Fruit fly (Drosophila melanogaster) whole organism, embryonic: ENCODE data around the gene RunxB.
A peak's percentile ranks its signal among the peaks of the same experiment; 100 is the strongest.

Experiments
- Aef1 ChIP-seq: fragments of 200-800 bp; sonication (Bioruptor generic); IDR thresholded peaks from 3 replicates; pipeline ENCODE4 v1.3.6; 2022; ENCODE audit warnings: missing biosample characterization, missing genetic modification characterization
- Atf-2 ChIP-seq: fragments of 200-800 bp; sonication (Bioruptor generic); optimal IDR thresholded peaks from 2 replicates; lab custom pipeline; 2016; ENCODE audit warnings: missing biosample characterization, missing genetic modification characterization
- Atf6 ChIP-seq: fragments of 200-800 bp; sonication (Bioruptor generic); IDR thresholded peaks from 2 replicates; pipeline ENCODE4 v1.3.6; 2022; ENCODE audit warnings: missing biosample characterization, missing genetic modification characterization
- CG12391 ChIP-seq: fragments of 200-800 bp; sonication (Bioruptor generic); optimal IDR thresholded peaks from 3 replicates; lab custom pipeline; 2018; ENCODE audit warnings: missing biosample characterization, mild to moderate bottlenecking, missing genetic modification characterization, moderate library complexity
- CG13287 ChIP-seq: fragments of 200-800 bp; sonication (Bioruptor generic); IDR thresholded peaks from 2 replicates; pipeline ENCODE4 v1.3.6; 2022; ENCODE audit warnings: missing biosample characterization, missing genetic modification characterization; ENCODE audit not compliant: partially characterized antibody
- CG14441 ChIP-seq: fragments of 200-800 bp; sonication (Bioruptor generic); IDR thresholded peaks from 2 replicates; pipeline ENCODE4 v1.3.6; 2022; ENCODE audit warnings: missing biosample characterization, missing genetic modification characterization
- CG14965 ChIP-seq: fragments of 200-800 bp; sonication (Bioruptor generic); optimal IDR thresholded peaks from 2 replicates; lab custom pipeline; 2016; ENCODE audit warnings: missing biosample characterization, missing genetic modification characterization, borderline replicate concordance
- CG16813 ChIP-seq: fragments of 200-800 bp; sonication (Bioruptor generic); IDR thresholded peaks from 3 replicates; pipeline ENCODE4 v1.3.6; 2022; ENCODE audit warnings: missing biosample characterization, missing genetic modification characterization; ENCODE audit not compliant: partially characterized antibody
- CG16863 ChIP-seq: fragments of 200-800 bp; sonication (Bioruptor generic); optimal IDR thresholded peaks from 3 replicates; lab custom pipeline; 2016; ENCODE audit warnings: missing biosample characterization, missing genetic modification characterization
- CG17912 ChIP-seq: fragments of 200-800 bp; sonication (Bioruptor generic); optimal IDR thresholded peaks from 2 replicates; lab custom pipeline; 2018; ENCODE audit warnings: missing biosample characterization, mild to moderate bottlenecking, missing genetic modification characterization
- CG18476 ChIP-seq: fragments of 200-800 bp; sonication (Bioruptor generic); optimal IDR thresholded peaks from 2 replicates; lab custom pipeline; 2016; ENCODE audit warnings: missing biosample characterization, mild to moderate bottlenecking, missing genetic modification characterization
- CG2202 ChIP-seq: fragments of 200-800 bp; sonication (Bioruptor generic); optimal IDR thresholded peaks from 2 replicates; lab custom pipeline; 2018; ENCODE audit warnings: missing biosample characterization, mild to moderate bottlenecking, missing genetic modification characterization
- CG32767 ChIP-seq: fragments of 200-800 bp; sonication (Bioruptor generic); IDR thresholded peaks from 2 replicates; pipeline ENCODE4 v1.3.6; 2022; ENCODE audit warnings: missing biosample characterization, missing genetic modification characterization
- CG3407 ChIP-seq: fragments of 200-800 bp; sonication (Bioruptor generic); optimal IDR thresholded peaks from 2 replicates; lab custom pipeline; 2018; ENCODE audit warnings: missing biosample characterization, mild to moderate bottlenecking, missing genetic modification characterization
- CG34224 ChIP-seq: fragments of 200-800 bp; sonication (Bioruptor generic); IDR thresholded peaks from 3 replicates; pipeline ENCODE4 v1.3.6; 2022; ENCODE audit warnings: missing biosample characterization, missing genetic modification characterization; ENCODE audit not compliant: partially characterized antibody
- CG7745 ChIP-seq: fragments of 200-800 bp; sonication (Bioruptor generic); optimal IDR thresholded peaks from 2 replicates; lab custom pipeline; 2018; ENCODE audit warnings: missing biosample characterization, mild to moderate bottlenecking, missing genetic modification characterization, moderate library complexity
- CG9215 ChIP-seq: fragments of 200-800 bp; sonication (Bioruptor generic); IDR thresholded peaks from 2 replicates; pipeline ENCODE4 v1.3.6; 2022; ENCODE audit warnings: missing biosample characterization, missing genetic modification characterization
- CG9437 ChIP-seq: fragments of 200-800 bp; sonication (Bioruptor generic); optimal IDR thresholded peaks from 2 replicates; lab custom pipeline; 2018; ENCODE audit warnings: missing biosample characterization, mild to moderate bottlenecking, missing genetic modification characterization
- CTCF ChIP-seq: fragments of 200-800 bp; sonication (Bioruptor generic); optimal IDR thresholded peaks from 2 replicates; lab custom pipeline; 2017; ENCODE audit warnings: missing biosample characterization, mild to moderate bottlenecking, missing genetic modification characterization, moderate library complexity
- CkIIα-i1 ChIP-seq: fragments of 200-800 bp; sonication (Bioruptor generic); IDR thresholded peaks from 2 replicates; pipeline ENCODE4 v1.3.6; 2022; ENCODE audit warnings: missing biosample characterization, missing genetic modification characterization
- Dbx ChIP-seq: fragments of 200-800 bp; sonication (Bioruptor generic); IDR thresholded peaks from 3 replicates; pipeline ENCODE4 v1.3.6; 2022; ENCODE audit warnings: missing biosample characterization, missing genetic modification characterization
- Doc3 ChIP-seq: fragments of 200-800 bp; sonication (Bioruptor generic); IDR thresholded peaks from 3 replicates; pipeline ENCODE4 v1.3.6; 2022; ENCODE audit warnings: missing biosample characterization, missing genetic modification characterization; ENCODE audit not compliant: partially characterized antibody
- ERR ChIP-seq: fragments of 200-800 bp; sonication (Bioruptor generic); optimal IDR thresholded peaks from 2 replicates; lab custom pipeline; 2016; ENCODE audit warnings: missing biosample characterization, missing genetic modification characterization
- HHEX ChIP-seq: fragments of 200-800 bp; sonication (Bioruptor generic); optimal IDR thresholded peaks from 3 replicates; lab custom pipeline; 2017; ENCODE audit warnings: missing biosample characterization, mild to moderate bottlenecking, missing genetic modification characterization, missing genetic modification reagents
- HmgZ ChIP-seq: fragments of 200-800 bp; sonication (Bioruptor generic); optimal IDR thresholded peaks from 2 replicates; lab custom pipeline; 2018; ENCODE audit warnings: missing biosample characterization, mild to moderate bottlenecking, missing genetic modification characterization
- Lim3 ChIP-seq: fragments of 200-800 bp; sonication (Bioruptor generic); IDR thresholded peaks from 2 replicates; pipeline ENCODE4 v1.3.6; 2022; ENCODE audit warnings: missing biosample characterization, missing genetic modification characterization
- MBD-R2 ChIP-seq: fragments of 200-800 bp; sonication (Bioruptor generic); IDR thresholded peaks from 2 replicates; pipeline ENCODE4 v1.3.6; 2022; ENCODE audit warnings: missing biosample characterization, missing genetic modification characterization
- Mrtf ChIP-seq: fragments of 200-800 bp; sonication (Bioruptor generic); IDR thresholded peaks from 3 replicates; pipeline ENCODE4 v1.3.6; 2022; ENCODE audit warnings: missing biosample characterization, missing genetic modification characterization
- NC2β ChIP-seq: fragments of 200-800 bp; sonication (Bioruptor generic); optimal IDR thresholded peaks from 2 replicates; lab custom pipeline; 2016; ENCODE audit warnings: missing biosample characterization, missing genetic modification characterization
- Scr ChIP-seq: fragments of 200-800 bp; sonication (Bioruptor generic); IDR thresholded peaks from 2 replicates; pipeline ENCODE4 v1.3.6; 2022; ENCODE audit warnings: missing biosample characterization, missing genetic modification characterization; ENCODE audit not compliant: partially characterized antibody
- Tbp ChIP-seq: fragments of >200 bp; optimal IDR thresholded peaks from 2 replicates; lab custom pipeline; 2018; ENCODE audit warnings: missing biosample characterization, missing genetic modification characterization
- ac ChIP-seq: fragments of 200-800 bp; sonication (Bioruptor generic); optimal IDR thresholded peaks from 3 replicates; lab custom pipeline; 2017; ENCODE audit warnings: missing biosample characterization, mild to moderate bottlenecking, missing genetic modification characterization
- bab2 ChIP-seq: fragments of 200-800 bp; sonication (Bioruptor generic); optimal IDR thresholded peaks from 2 replicates; lab custom pipeline; 2016; ENCODE audit warnings: missing biosample characterization, missing genetic modification characterization
- caup ChIP-seq: fragments of 200-800 bp; sonication (Bioruptor generic); optimal IDR thresholded peaks from 3 replicates; lab custom pipeline; 2017; ENCODE audit warnings: missing biosample characterization, mild to moderate bottlenecking, missing genetic modification characterization, moderate library complexity; ENCODE audit not compliant: severe bottlenecking
- chif ChIP-seq, 2 experiments: fragments of 200-800 bp; sonication (Bioruptor generic); optimal IDR thresholded peaks; 3 replicates each; lab custom pipeline; 2016; ENCODE audit warnings: missing biosample characterization in 2 of 2, missing genetic modification characterization in 2 of 2
- corto ChIP-seq: fragments of 200-800 bp; sonication (Bioruptor generic); optimal IDR thresholded peaks from 2 replicates; lab custom pipeline; 2016; ENCODE audit warnings: missing biosample characterization, mild to moderate bottlenecking, missing genetic modification characterization, moderate library complexity
- esg ChIP-seq: fragments of 200-800 bp; sonication (Bioruptor generic); conservative IDR thresholded peaks from 2 replicates; pipeline ENCODE4 v1.3.6; 2022; ENCODE audit warnings: missing biosample characterization, missing genetic modification characterization
- fd3F ChIP-seq: fragments of 200-800 bp; sonication (Bioruptor generic); optimal IDR thresholded peaks from 2 replicates; lab custom pipeline; 2018; ENCODE audit warnings: missing biosample characterization, mild to moderate bottlenecking, missing genetic modification characterization, moderate library complexity
- hth ChIP-seq: fragments of >200 bp; optimal IDR thresholded peaks from 2 replicates; lab custom pipeline; 2017; ENCODE audit warnings: inconsistent platforms
- lola ChIP-seq, 3 experiments: fragments of >200 bp in 2 of 3; fragments of 200-800 bp in 1 of 3; sonication (Bioruptor generic) in 1 of 3; optimal IDR thresholded peaks; 2 replicates each; lab custom pipeline; 2017 to 2019; ENCODE audit warnings: missing biosample characterization in 3 of 3, missing genetic modification characterization in 3 of 3, mild to moderate bottlenecking in 1 of 3, moderate library complexity in 1 of 3
- mld ChIP-seq: fragments of 200-800 bp; sonication (Bioruptor generic); IDR thresholded peaks from 3 replicates; pipeline ENCODE4 v1.3.6; 2022; ENCODE audit warnings: missing biosample characterization, missing genetic modification characterization; ENCODE audit not compliant: partially characterized antibody
- nerfin-2 ChIP-seq: fragments of 200-800 bp; sonication (Bioruptor generic); IDR thresholded peaks from 2 replicates; pipeline ENCODE4 v1.3.6; 2022; ENCODE audit warnings: missing biosample characterization, missing genetic modification characterization; ENCODE audit not compliant: partially characterized antibody
- oc ChIP-seq: fragments of 200-800 bp; sonication (Bioruptor generic); optimal IDR thresholded peaks from 2 replicates; lab custom pipeline; 2018; ENCODE audit warnings: missing biosample characterization, mild to moderate bottlenecking, missing genetic modification characterization, moderate library complexity
- org-1 ChIP-seq: fragments of 200-800 bp; sonication (Bioruptor generic); optimal IDR thresholded peaks from 2 replicates; lab custom pipeline; 2017; ENCODE audit warnings: missing biosample characterization, missing genetic modification characterization
- peb ChIP-seq: fragments of 200-800 bp; sonication (Bioruptor generic); IDR thresholded peaks from 2 replicates; pipeline ENCODE4 v1.3.6; 2022; ENCODE audit warnings: missing biosample characterization, missing genetic modification characterization
- pros ChIP-seq: fragments of 200-800 bp; sonication (Bioruptor generic); optimal IDR thresholded peaks from 3 replicates; lab custom pipeline; 2019; ENCODE audit warnings: missing biosample characterization, mild to moderate bottlenecking, missing genetic modification characterization, moderate library complexity
- rib ChIP-seq: fragments of 200-800 bp; sonication (Bioruptor generic); IDR thresholded peaks from 2 replicates; pipeline ENCODE4 v1.3.6; 2022; ENCODE audit warnings: missing biosample characterization, missing genetic modification characterization
- run ChIP-seq: fragments of 200-800 bp; sonication (Bioruptor generic); optimal IDR thresholded peaks from 3 replicates; lab custom pipeline; 2018; ENCODE audit warnings: missing biosample characterization, mild to moderate bottlenecking, missing genetic modification characterization
- ssp ChIP-seq: fragments of 200-800 bp; sonication (Bioruptor generic); IDR thresholded peaks from 2 replicates; pipeline ENCODE4 v1.3.6; 2022; ENCODE audit warnings: missing biosample characterization, missing genetic modification characterization
- unpg ChIP-seq: fragments of 200-800 bp; sonication (Bioruptor generic); optimal IDR thresholded peaks from 3 replicates; lab custom pipeline; 2018; ENCODE audit warnings: missing biosample characterization, mild to moderate bottlenecking, missing genetic modification characterization, moderate library complexity
- zf30C ChIP-seq: fragments of 200-800 bp; sonication (Bioruptor generic); optimal IDR thresholded peaks from 3 replicates; lab custom pipeline; 2018; ENCODE audit warnings: missing biosample characterization, mild to moderate bottlenecking, missing genetic modification characterization

Gene RunxB

dm6 chrX:20507785-20508184 is 30.5 kb upstream of the RunxB start (continued):
- TF ChIP-seq Mrtf (GFP tag; lab: Robert Waterston, UW) (0 out of 3 replicates have a peak, but pooled peaks have one; percentile 34), CG17912 (GFP tag; lab: Kevin White, UChicago) (no peak), CG3407 (GFP tag; lab: Kevin White, UChicago) (peak; percentile 9), Tbp (GFP tag; lab: Kevin White, UChicago) (no peak), CTCF (GFP tag; lab: Kevin White, UChicago) (no peak), HHEX (GFP tag; lab: Kevin White, UChicago) (peak; percentile 49), NC2β (GFP tag; lab: Kevin White, UChicago) (peak; percentile 30), corto (no peak), CG9215 (GFP tag; lab: Robert Waterston, UW) (no peak), CkIIα-i1 (GFP tag; lab: Robert Waterston, UW) (no peak), CG18476 (GFP tag; lab: Kevin White, UChicago) (peak; percentile 19), CG14965 (GFP tag; lab: Kevin White, UChicago) (no peak), ac (GFP tag; lab: Kevin White, UChicago) (no peak), nerfin-2 (GFP tag; lab: Robert Waterston, UW) (no peak), peb (no peak), Atf6 (GFP tag; lab: Robert Waterston, UW) (0 out of 2 replicates have a peak, but pooled peaks have one; percentile 39), Lim3 (no peak), CG7745 (no peak), zf30C (GFP tag; lab: Kevin White, UChicago) (peak; percentile 30), CG9437 (GFP tag; lab: Kevin White, UChicago) (peak; percentile 27), chif (GFP tag; optimal IDR thresholded peaks at IDR 0.05; lab: Kevin White, UChicago) (peak; percentile 36 to 41), Aef1 (GFP tag; lab: Robert Waterston, UW) (no peak), HmgZ (tag; lab: Kevin White, UChicago) (no peak), mld (GFP tag; lab: Robert Waterston, UW) (no peak), CG34224 (GFP tag; lab: Robert Waterston, UW) (no peak), bab2 (peak; percentile 5), esg (GFP tag; lab: Robert Waterston, UW) (peak; percentile 27; the same call in 1 of the 2 replicates), org-1 (peak; percentile 17), unpg (GFP tag; lab: Kevin White, UChicago) (peak; percentile 52), fd3F (peak; percentile 17), run (tag; lab: Kevin White, UChicago) (no peak), ssp (GFP tag; lab: Robert Waterston, UW) (no peak), Atf-2 (GFP tag; lab: Kevin White, UChicago) (no peak), CG16813 (GFP tag; lab: Robert Waterston, UW) (no peak), CG16863 (no peak), Dbx (no peak), Scr (GFP tag; lab: Robert Waterston, UW) (no peak), oc (no peak), CG14441 (no peak; the same call in 1 of the 2 replicates), ERR (GFP tag; lab: Kevin White, UChicago) (no peak), pros (GFP tag; lab: Kevin White, UChicago) (no peak), hth (no peak), Doc3 (GFP tag; lab: Robert Waterston, UW) (no peak), CG12391 (tag; lab: Kevin White, UChicago) (peak; percentile 34), MBD-R2 (no peak), lola (GFP tag; optimal IDR thresholded peaks at IDR 0.05; lab: Kevin White, UChicago) (peak in 1 of 3 experiments; percentile 6), CG13287 (no peak), caup (GFP tag; lab: Kevin White, UChicago) (peak; percentile 40), CG32767 (GFP tag; lab: Robert Waterston, UW) (no peak), CG2202 (tag; lab: Kevin White, UChicago) (no peak), rib (no peak)
